Fruit fly (Drosophila melanogaster) whole organism: ENCODE data around the gene CG9636.

Experiments used
- pan ChIP-seq: fragments of >200 bp; optimal IDR thresholded peaks from 2 replicates; lab custom pipeline; 2017
- psq ChIP-seq: fragments of >200 bp; optimal IDR thresholded peaks from 2 replicates; lab custom pipeline; 2017

- TF ChIP-seq pan (lab: Kevin White, UChicago) (peak; percentile 51), psq (lab: Kevin White, UChicago) (no peak)
Measured at dm6 chr3R:8233864-8234263, 9.7 kb downstream of the CG9636 start.
